Worm (Caenorhabditis elegans) whole organism, L1 larva: ENCODE results near the gene dpy-19.

Experiments used
- ceh-63 ChIP-seq: fragments of 200-800 bp; sonication (Bioruptor generic); optimal IDR thresholded peaks from 2 replicates; lab custom pipeline; 2018; ENCODE audit warnings: mild to moderate bottlenecking, missing genetic modification characterization, missing compliant biosample characterization
- ceh-8 ChIP-seq: fragments of 200-800 bp; sonication (Bioruptor generic); optimal IDR thresholded peaks from 2 replicates; lab custom pipeline; 2018; ENCODE audit warnings: mild to moderate bottlenecking, missing genetic modification characterization, moderate library complexity, missing compliant biosample characterization
- efl-3 ChIP-seq: fragments of 200-800 bp; sonication (Bioruptor generic); optimal IDR thresholded peaks from 2 replicates; lab custom pipeline; 2018; ENCODE audit warnings: mild to moderate bottlenecking, missing genetic modification characterization, missing compliant biosample characterization
- egl-27 ChIP-seq, 2 experiments: fragments of 150-350 bp in 1 of 2; sonication (generic microtip); optimal IDR thresholded peaks; 3 replicates each; lab custom pipeline; 2017 to 2018; ENCODE audit warnings: missing biosample characterization in 2 of 2, missing genetic modification characterization in 2 of 2, missing genetic modification reagents in 2 of 2
- elt-2 ChIP-seq: sonication (generic microtip); optimal IDR thresholded peaks from 2 replicates; lab custom pipeline; 2016; ENCODE audit warnings: missing genetic modification characterization, mild to moderate bottlenecking, inconsistent platforms, missing compliant biosample characterization, missing genetic modification reagents
- elt-3 ChIP-seq, 6 experiments: fragments of 150-350 bp in 1 of 6; sonication (generic microtip); optimal IDR thresholded peaks; 2 replicates each; lab custom pipeline; 2017 to 2018; ENCODE audit warnings: missing biosample characterization in 6 of 6, missing genetic modification characterization in 6 of 6, inconsistent platforms in 1 of 6
- nhr-11 ChIP-seq: fragments of 150-350 bp; optimal IDR thresholded peaks from 2 replicates; lab custom pipeline; 2014; ENCODE audit warnings: missing biosample characterization, missing genetic modification characterization
- sptf-1 ChIP-seq: fragments of 150-350 bp; optimal IDR thresholded peaks from 2 replicates; lab custom pipeline; 2014; ENCODE audit warnings: missing biosample characterization, missing genetic modification characterization
- unc-86 ChIP-seq: sonication (generic microtip); optimal IDR thresholded peaks from 2 replicates; lab custom pipeline; 2016; ENCODE audit warnings: missing genetic modification characterization, missing compliant biosample characterization
- ztf-4 ChIP-seq: fragments of 150-350 bp; optimal IDR thresholded peaks from 2 replicates; lab custom pipeline; 2014; ENCODE audit warnings: missing biosample characterization, missing genetic modification characterization

ce11 chrIII:8688438-8688946, 21.2 kb upstream of the dpy-19 start, which contains the start of gene hadb-1:
- TF ChIP-seq sptf-1 (no peak), ztf-4 (tag; lab: Kevin White, UChicago) (no peak), elt-3 (tag; optimal IDR thresholded peaks at IDR 0.05; lab: Kevin White, UChicago) (peak in 1 of 6 experiments; percentile 66), ceh-8 (GFP tag; lab: Kevin White, UChicago) (no peak), egl-27 (tag; optimal IDR thresholded peaks at IDR 0.05; lab: Kevin White, UChicago) (no peak), ceh-63 (GFP tag; lab: Kevin White, UChicago) (no peak), nhr-11 (tag; lab: Kevin White, UChicago) (no peak), unc-86 (no peak), efl-3 (GFP tag; lab: Kevin White, UChicago) (no peak), elt-2 (no peak)
